Worm (Caenorhabditis elegans) whole organism, young adult: ENCODE measurements around the gene str-262.

Source experiments
- B0035.1 ChIP-seq: sonication (generic microtip); optimal IDR thresholded peaks from 2 replicates; lab custom pipeline; 2016; ENCODE audit warnings: missing genetic modification characterization, mild to moderate bottlenecking, missing compliant biosample characterization, missing genotype, missing genetic modification reagents
- F23B12.7 ChIP-seq: sonication (generic microtip); optimal IDR thresholded peaks from 2 replicates; lab custom pipeline; 2017; ENCODE audit warnings: missing genetic modification characterization, mild to moderate bottlenecking, missing compliant biosample characterization, antibody characterized with exemption, moderate library complexity; ENCODE audit not compliant: insufficient read depth
- F52B5.7 ChIP-seq: sonication (generic microtip); optimal IDR thresholded peaks from 2 replicates; lab custom pipeline; 2016; ENCODE audit warnings: mild to moderate bottlenecking, missing genetic modification characterization, missing compliant biosample characterization
- K12H6.12 ChIP-seq: fragments of 200-800 bp; sonication (Bioruptor generic); optimal IDR thresholded peaks from 2 replicates; lab custom pipeline; 2018; ENCODE audit warnings: mild to moderate bottlenecking, missing genetic modification characterization, missing compliant biosample characterization
- ama-1 ChIP-seq, 3 experiments: fragments of 150-350 bp in 1 of 3; sonication (generic microtip) in 2 of 3; optimal IDR thresholded peaks; 2 replicates each; lab custom pipeline; 2014 to 2018; ENCODE audit warnings: missing biosample characterization in 2 of 3, missing genetic modification characterization in 2 of 3, missing genetic modification reagents in 2 of 3
- athp-1 ChIP-seq: sonication (generic microtip); optimal IDR thresholded peaks from 2 replicates; lab custom pipeline; 2017; ENCODE audit warnings: mild to moderate bottlenecking, missing genetic modification characterization, missing compliant biosample characterization
- ccch-3 ChIP-seq: fragments of 200-800 bp; sonication (Bioruptor generic); optimal IDR thresholded peaks from 2 replicates; lab custom pipeline; 2018; ENCODE audit warnings: mild to moderate bottlenecking, missing genetic modification characterization, missing compliant biosample characterization
- ceh-40 ChIP-seq: fragments of 200-800 bp; sonication (Bioruptor generic); IDR thresholded peaks from 2 replicates; pipeline ENCODE4 v1.3.6; 2022; ENCODE audit warnings: missing genetic modification characterization, missing compliant biosample characterization
- ceh-58 ChIP-seq: fragments of 200-800 bp; sonication (Bioruptor generic); IDR thresholded peaks from 2 replicates; pipeline ENCODE4 v1.3.6; 2022; ENCODE audit warnings: missing genetic modification characterization, missing compliant biosample characterization
- chd-7 ChIP-seq: sonication (generic microtip); optimal IDR thresholded peaks from 2 replicates; lab custom pipeline; 2016; ENCODE audit warnings: mild to moderate bottlenecking, missing genetic modification characterization, moderate library complexity, missing compliant biosample characterization
- dox-1 ChIP-seq: fragments of 200-800 bp; sonication (Bioruptor generic); IDR thresholded peaks from 2 replicates; pipeline ENCODE4 v1.3.6; 2022; ENCODE audit warnings: missing genetic modification reagents, missing genetic modification characterization, missing compliant biosample characterization
- dpl-1 ChIP-seq: fragments of 150-350 bp; optimal IDR thresholded peaks from 2 replicates; lab custom pipeline; 2014; ENCODE audit warnings: missing biosample characterization, missing genetic modification reagents, missing genetic modification characterization
- egl-44 ChIP-seq: fragments of 200-800 bp; sonication (Bioruptor generic); IDR thresholded peaks from 2 replicates; pipeline ENCODE4 v1.3.6; 2022; ENCODE audit warnings: missing genetic modification reagents, missing genetic modification characterization, missing compliant biosample characterization
- ets-4 ChIP-seq: fragments of 200-800 bp; sonication (Bioruptor generic); optimal IDR thresholded peaks from 2 replicates; lab custom pipeline; 2018; ENCODE audit warnings: mild to moderate bottlenecking, missing genetic modification characterization, missing compliant biosample characterization
- fkh-3 ChIP-seq: sonication (generic microtip); optimal IDR thresholded peaks from 2 replicates; lab custom pipeline; 2016; ENCODE audit warnings: mild to moderate bottlenecking, missing genetic modification characterization, missing compliant biosample characterization
- hlh-26 ChIP-seq: fragments of 200-800 bp; sonication (Bioruptor generic); conservative IDR thresholded peaks from 2 replicates; pipeline ENCODE4 v1.3.6; 2022; ENCODE audit warnings: missing genetic modification reagents, missing genetic modification characterization, missing compliant biosample characterization
- hsf-1 ChIP-seq: fragments of 200-800 bp; sonication (Bioruptor generic); IDR thresholded peaks from 2 replicates; pipeline ENCODE4 v1.3.6; 2022; ENCODE audit warnings: missing genetic modification reagents, missing genetic modification characterization, missing compliant biosample characterization
- lin-40 ChIP-seq: sonication (generic microtip); optimal IDR thresholded peaks from 2 replicates; lab custom pipeline; 2016; ENCODE audit warnings: missing genetic modification characterization, mild to moderate bottlenecking, missing compliant biosample characterization, missing genotype, missing genetic modification reagents
- lir-1 ChIP-seq: fragments of 200-800 bp; sonication (Bioruptor generic); conservative IDR thresholded peaks from 2 replicates; pipeline ENCODE4 v1.3.6; 2022; ENCODE audit warnings: missing genetic modification reagents, missing genetic modification characterization, missing compliant biosample characterization
- madf-6 ChIP-seq: fragments of 200-800 bp; sonication (Bioruptor generic); IDR thresholded peaks from 2 replicates; pipeline ENCODE4 v1.3.6; 2022; ENCODE audit warnings: missing genetic modification reagents, missing genetic modification characterization, missing compliant biosample characterization
- mxl-1 ChIP-seq: sonication (generic microtip); optimal IDR thresholded peaks from 2 replicates; lab custom pipeline; 2016; ENCODE audit warnings: missing genetic modification characterization, missing compliant biosample characterization
- nhr-120 ChIP-seq: fragments of 200-800 bp; sonication (Bioruptor generic); IDR thresholded peaks from 2 replicates; pipeline ENCODE4 v1.3.6; 2022; ENCODE audit warnings: missing genetic modification characterization, missing compliant biosample characterization
- nhr-179 ChIP-seq: sonication (generic microtip); optimal IDR thresholded peaks from 2 replicates; lab custom pipeline; 2016; ENCODE audit warnings: mild to moderate bottlenecking, missing genetic modification characterization, missing compliant biosample characterization
- nhr-27 ChIP-seq: fragments of 200-800 bp; sonication (Bioruptor generic); optimal IDR thresholded peaks from 2 replicates; lab custom pipeline; 2018; ENCODE audit warnings: mild to moderate bottlenecking, missing genetic modification characterization, moderate library complexity, missing compliant biosample characterization
- nhr-80 ChIP-seq: sonication (generic microtip); optimal IDR thresholded peaks from 2 replicates; lab custom pipeline; 2016; ENCODE audit warnings: missing genetic modification characterization, missing compliant biosample characterization
- rcor-1 ChIP-seq: fragments of 200-800 bp; sonication (Bioruptor generic); IDR thresholded peaks from 2 replicates; pipeline ENCODE4 v1.3.6; 2022; ENCODE audit warnings: missing genetic modification reagents, missing genetic modification characterization, missing compliant biosample characterization
- rec-8 ChIP-seq, 2 experiments: sonication (generic microtip); optimal IDR thresholded peaks; 2 replicates each; lab custom pipeline; 2016; ENCODE audit warnings: mild to moderate bottlenecking in 2 of 2, missing genetic modification characterization in 2 of 2, missing genetic modification reagents in 2 of 2, missing genotype in 2 of 2, missing biosample characterization in 1 of 2, missing compliant biosample characterization in 1 of 2, moderate library complexity in 1 of 2
- sea-2 ChIP-seq: fragments of 200-800 bp; sonication (Bioruptor generic); IDR thresholded peaks from 2 replicates; pipeline ENCODE4 v1.3.6; 2022; ENCODE audit warnings: missing genetic modification characterization, missing compliant biosample characterization
- snpc-1.3 ChIP-seq: sonication (generic microtip); optimal IDR thresholded peaks from 2 replicates; lab custom pipeline; 2017; ENCODE audit warnings: missing genetic modification characterization, mild to moderate bottlenecking, missing compliant biosample characterization, antibody characterized with exemption, moderate library complexity, missing genotype, missing genetic modification reagents; ENCODE audit not compliant: insufficient read depth
- somi-1 ChIP-seq: fragments of 200-800 bp; sonication (Bioruptor generic); optimal IDR thresholded peaks from 2 replicates; lab custom pipeline; 2018; ENCODE audit warnings: mild to moderate bottlenecking, missing genetic modification characterization, missing compliant biosample characterization
- sptf-2 ChIP-seq: fragments of 200-800 bp; sonication (Bioruptor generic); optimal IDR thresholded peaks from 2 replicates; lab custom pipeline; 2018; ENCODE audit warnings: mild to moderate bottlenecking, missing genetic modification characterization, missing compliant biosample characterization
- tbp1 ChIP-seq: fragments of 200-800 bp; sonication (Bioruptor generic); optimal IDR thresholded peaks from 2 replicates; lab custom pipeline; 2018; ENCODE audit warnings: mild to moderate bottlenecking, missing genetic modification characterization, missing compliant biosample characterization
- unc-62 ChIP-seq: fragments of 150-350 bp; optimal IDR thresholded peaks from 2 replicates; lab custom pipeline; 2014; ENCODE audit warnings: missing biosample characterization, missing genetic modification reagents, missing genetic modification characterization
- zfh-2 ChIP-seq: fragments of 200-800 bp; sonication (Bioruptor generic); conservative IDR thresholded peaks from 2 replicates; pipeline ENCODE4 v1.3.6; 2022; ENCODE audit warnings: missing genetic modification reagents, missing genetic modification characterization, missing compliant biosample characterization
- zim-3 ChIP-seq: sonication (generic microtip); optimal IDR thresholded peaks from 2 replicates; lab custom pipeline; 2017; ENCODE audit warnings: mild to moderate bottlenecking, missing genetic modification characterization, moderate library complexity, missing compliant biosample characterization
- ztf-18 ChIP-seq: sonication (generic microtip); optimal IDR thresholded peaks from 2 replicates; lab custom pipeline; 2016; ENCODE audit warnings: missing genotype, mild to moderate bottlenecking, missing genetic modification characterization, missing compliant biosample characterization
- ztf-22 ChIP-seq: fragments of 200-800 bp; sonication (Bioruptor generic); optimal IDR thresholded peaks from 2 replicates; lab custom pipeline; 2018; ENCODE audit warnings: mild to moderate bottlenecking, missing genetic modification characterization, moderate library complexity, missing compliant biosample characterization
- ztf-25 ChIP-seq: fragments of 200-800 bp; sonication (Bioruptor generic); IDR thresholded peaks from 2 replicates; pipeline ENCODE4 v1.3.6; 2022; ENCODE audit warnings: missing genetic modification reagents, missing genetic modification characterization, missing compliant biosample characterization
- ztf-26 ChIP-seq: sonication (generic microtip); optimal IDR thresholded peaks from 2 replicates; lab custom pipeline; 2017; ENCODE audit warnings: missing genetic modification characterization, missing compliant biosample characterization
- ztf-28 ChIP-seq: fragments of 200-800 bp; sonication (Bioruptor generic); IDR thresholded peaks from 2 replicates; pipeline ENCODE4 v1.3.6; 2022; ENCODE audit warnings: missing genetic modification reagents, missing genetic modification characterization, missing compliant biosample characterization
- ztf-6 ChIP-seq: fragments of 200-800 bp; sonication (Bioruptor generic); IDR thresholded peaks from 2 replicates; pipeline ENCODE4 v1.3.6; 2022; ENCODE audit warnings: missing genetic modification reagents, missing genetic modification characterization, missing compliant biosample characterization

str-262 gene

DNA sequence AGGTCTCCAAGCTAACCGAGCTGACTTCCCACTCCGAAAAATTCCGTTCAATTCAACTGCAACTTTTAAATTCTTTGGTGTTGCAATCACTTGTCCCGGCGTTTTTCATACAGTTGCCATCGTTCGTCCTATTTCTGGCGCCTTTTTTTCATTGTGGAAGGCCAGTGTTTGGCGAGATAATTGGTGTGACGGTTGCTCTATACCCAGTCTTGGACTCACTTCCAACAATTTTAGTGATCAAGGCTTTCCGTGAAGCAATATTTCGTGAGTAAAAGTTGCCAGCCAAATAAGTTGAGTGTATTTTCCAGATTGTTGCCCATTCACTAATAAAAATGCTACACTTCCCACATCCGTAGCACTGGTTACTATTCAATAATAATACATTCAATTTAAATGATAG lies 19.6 kb upstream of the str-262 start:
- no peak for TF ChIP-seq ztf-18 (tag; lab: Kevin White, UChicago)
- no peak for TF ChIP-seq ceh-58 (GFP tag; lab: Robert Waterston, UW)
- TF ChIP-seq ztf-6 (GFP tag; lab: Robert Waterston, UW): no peak
- TF ChIP-seq unc-62: no peak
- TF ChIP-seq F52B5.7 (tag; lab: Kevin White, UChicago): no peak
- TF ChIP-seq K12H6.12: no peak
- no peak for TF ChIP-seq chd-7 (tag; lab: Kevin White, UChicago)
- TF ChIP-seq sptf-2: no peak
- no peak for TF ChIP-seq rec-8 (tag; optimal IDR thresholded peaks at IDR 0.05; lab: Kevin White, UChicago)
- TF ChIP-seq zim-3 (tag; lab: Kevin White, UChicago): no peak
- TF ChIP-seq dpl-1 (GFP tag; lab: Kevin White, UChicago): no peak
- TF ChIP-seq hsf-1 (GFP tag; lab: Robert Waterston, UW): no peak
- no peak for TF ChIP-seq nhr-120
- no peak for TF ChIP-seq ceh-40 (GFP tag; lab: Robert Waterston, UW)
- TF ChIP-seq B0035.1: no peak
- no peak for TF ChIP-seq nhr-80 (tag; lab: Kevin White, UChicago)
- no peak for TF ChIP-seq ets-4 (GFP tag; lab: Kevin White, UChicago)

- TF ChIP-seq ztf-28 (no peak), mxl-1 (tag; lab: Kevin White, UChicago) (no peak), lir-1 (GFP tag; lab: Robert Waterston, UW) (no peak), K12H6.12 (no peak)
Measured at ce11 chrV:764732-765131, 12.2 kb upstream of the str-262 start, which contains the start of gene str-238. Gene str-238, plus strand, starts transcription at chrV:765032.

DNA sequence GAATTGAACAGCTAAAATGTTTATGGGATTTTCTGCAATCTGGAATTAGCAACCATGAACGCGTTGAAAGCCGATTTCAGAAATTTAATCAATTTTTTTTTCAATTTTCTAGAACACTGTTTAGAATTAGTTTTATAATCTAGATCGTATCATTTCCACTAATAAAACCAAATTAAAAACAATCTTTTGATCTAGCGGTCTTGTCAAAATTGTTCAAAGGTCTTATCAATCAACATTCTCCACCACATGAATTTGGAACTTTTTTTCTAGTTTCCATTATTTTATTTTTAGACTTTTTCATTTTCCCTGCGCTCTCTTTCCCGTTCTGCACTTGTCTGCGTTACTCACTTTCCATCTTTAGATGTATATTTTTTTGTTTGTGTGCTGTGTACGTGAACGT lies 9.8 kb upstream of the str-262 start, which contains the start of gene srp-2:
Gene srp-2, plus strand, starts transcription at position 301 of the 400 bp plus-strand sequence.
- no peak for TF ChIP-seq ztf-22
- TF ChIP-seq madf-6 (GFP tag; lab: Robert Waterston, UW): no peak
- TF ChIP-seq ztf-26 (tag; lab: Kevin White, UChicago): no peak
- TF ChIP-seq athp-1 (tag; lab: Kevin White, UChicago): no peak
- TF ChIP-seq ccch-3 (GFP tag; lab: Kevin White, UChicago): no peak
- TF ChIP-seq ets-4 (GFP tag; lab: Kevin White, UChicago): no peak
- TF ChIP-seq nhr-27 (tag; lab: Kevin White, UChicago): no peak
- no peak for TF ChIP-seq ama-1 (optimal IDR thresholded peaks at IDR 0.05; lab: Kevin White, UChicago)
- TF ChIP-seq ama-1 (GFP tag; optimal IDR thresholded peaks at IDR 0.05; lab: Kevin White, UChicago): no peak
- TF ChIP-seq lir-1 (GFP tag; lab: Robert Waterston, UW): no peak
- no peak for TF ChIP-seq F23B12.7 (tag; lab: Kevin White, UChicago)

ce11 chrV:761882-762281 lies 9.3 kb upstream of the str-262 start, which contains the start of gene C05E4.12:
Gene C05E4.12, minus strand, starts transcription at chrV:761982.
- TF ChIP-seq rcor-1 (GFP tag; lab: Robert Waterston, UW) (no peak), egl-44 (GFP tag; lab: Robert Waterston, UW) (no peak), fkh-3 (tag; lab: Kevin White, UChicago) (no peak), ama-1 (optimal IDR thresholded peaks at IDR 0.05; lab: Kevin White, UChicago) (no peak), ama-1 (GFP tag; optimal IDR thresholded peaks at IDR 0.05; lab: Kevin White, UChicago) (no peak), lin-40 (tag; lab: Kevin White, UChicago) (no peak), ztf-6 (GFP tag; lab: Robert Waterston, UW) (no peak), dox-1 (GFP tag; lab: Robert Waterston, UW) (no peak), dpl-1 (GFP tag; lab: Kevin White, UChicago) (no peak), somi-1 (no peak), ztf-25 (no peak), nhr-179 (tag; lab: Kevin White, UChicago) (no peak), hlh-26 (no peak), unc-62 (no peak), sea-2 (GFP tag; lab: Robert Waterston, UW) (no peak), tbp1 (no peak), zfh-2 (GFP tag; lab: Robert Waterston, UW) (no peak), snpc-1.3 (no peak)
